Fruit fly (Drosophila melanogaster) whole organism, embryonic: ENCODE data around the gene Obp99b.
A peak's percentile ranks its signal among the peaks of the same experiment; 100 is the strongest.

Experiments
- ATbp ChIP-seq: fragments of 200-800 bp; sonication (Bioruptor generic); optimal IDR thresholded peaks from 2 replicates; lab custom pipeline; 2017; ENCODE audit warnings: missing biosample characterization, mild to moderate bottlenecking, missing genetic modification characterization, missing genetic modification reagents
- Aef1 ChIP-seq: fragments of 200-800 bp; sonication (Bioruptor generic); IDR thresholded peaks from 3 replicates; pipeline ENCODE4 v1.3.6; 2022; ENCODE audit warnings: missing biosample characterization, missing genetic modification characterization
- B-H2 ChIP-seq: fragments of 200-800 bp; sonication (Bioruptor generic); optimal IDR thresholded peaks from 2 replicates; lab custom pipeline; 2018; ENCODE audit warnings: missing biosample characterization, mild to moderate bottlenecking, missing genetic modification characterization
- CG10959 ChIP-seq: fragments of 200-800 bp; sonication (Bioruptor generic); IDR thresholded peaks from 2 replicates; pipeline ENCODE4 v1.3.6; 2022; ENCODE audit warnings: missing biosample characterization, missing genetic modification characterization
- CG11247 ChIP-seq: fragments of 200-800 bp; sonication (Bioruptor generic); IDR thresholded peaks from 2 replicates; pipeline ENCODE4 v1.3.6; 2022; ENCODE audit warnings: missing biosample characterization, missing genetic modification characterization
- CG12942 ChIP-seq: fragments of 200-800 bp; sonication (Bioruptor generic); optimal IDR thresholded peaks from 3 replicates; lab custom pipeline; 2016; ENCODE audit warnings: missing biosample characterization, missing genetic modification characterization
- CG14050 ChIP-seq: fragments of 200-800 bp; sonication (Bioruptor generic); IDR thresholded peaks from 3 replicates; pipeline ENCODE4 v1.3.6; 2022; ENCODE audit warnings: missing biosample characterization, missing genetic modification characterization
- CG14860 ChIP-seq: fragments of 200-800 bp; sonication (Bioruptor generic); IDR thresholded peaks from 3 replicates; pipeline ENCODE4 v1.3.6; 2022; ENCODE audit warnings: missing biosample characterization, missing genetic modification characterization; ENCODE audit not compliant: partially characterized antibody
- CG1603 ChIP-seq: fragments of 200-800 bp; sonication (Bioruptor generic); optimal IDR thresholded peaks from 2 replicates; lab custom pipeline; 2019; ENCODE audit warnings: missing biosample characterization, mild to moderate bottlenecking, missing genetic modification characterization, moderate library complexity
- CG17359 ChIP-seq: fragments of 200-800 bp; sonication (Bioruptor generic); optimal IDR thresholded peaks from 3 replicates; lab custom pipeline; 2018; ENCODE audit warnings: missing biosample characterization, mild to moderate bottlenecking, missing genetic modification characterization, moderate library complexity
- CG18011 ChIP-seq: fragments of 200-800 bp; sonication (Bioruptor generic); optimal IDR thresholded peaks from 2 replicates; lab custom pipeline; 2017; ENCODE audit warnings: missing biosample characterization, missing genetic modification characterization, mild to moderate bottlenecking, moderate library complexity, missing genotype
- CG18599 ChIP-seq: fragments of 200-800 bp; sonication (Bioruptor generic); optimal IDR thresholded peaks from 3 replicates; lab custom pipeline; 2017; ENCODE audit warnings: missing biosample characterization, missing genetic modification characterization, mild to moderate bottlenecking, moderate library complexity, missing genetic modification reagents
- CG2199 ChIP-seq: fragments of 200-800 bp; sonication (Bioruptor generic); IDR thresholded peaks from 3 replicates; pipeline ENCODE4 v1.3.6; 2022; ENCODE audit warnings: missing biosample characterization, missing genetic modification characterization
- CG2712 ChIP-seq: fragments of 200-800 bp; optimal IDR thresholded peaks from 3 replicates; lab custom pipeline; 2019; ENCODE audit warnings: missing biosample characterization, mild to moderate bottlenecking, missing genetic modification characterization, moderate library complexity
- CG2875 ChIP-seq: fragments of 200-800 bp; sonication (Bioruptor generic); optimal IDR thresholded peaks from 2 replicates; lab custom pipeline; 2017; ENCODE audit warnings: missing biosample characterization, mild to moderate bottlenecking, missing genetic modification characterization, missing genetic modification reagents
- CG30020 ChIP-seq: fragments of 200-800 bp; optimal IDR thresholded peaks from 2 replicates; lab custom pipeline; 2019; ENCODE audit warnings: missing biosample characterization, mild to moderate bottlenecking, missing genetic modification characterization, moderate library complexity
- CG43689 ChIP-seq: fragments of 200-800 bp; sonication (Bioruptor generic); IDR thresholded peaks from 2 replicates; pipeline ENCODE4 v1.3.6; 2022; ENCODE audit warnings: missing biosample characterization, missing genetic modification characterization
- CG4404 ChIP-seq: fragments of 200-800 bp; sonication (Bioruptor generic); IDR thresholded peaks from 2 replicates; pipeline ENCODE4 v1.3.6; 2022; ENCODE audit warnings: missing biosample characterization, missing genetic modification characterization
- CG4730 ChIP-seq: fragments of 200-800 bp; sonication (Bioruptor generic); IDR thresholded peaks from 2 replicates; pipeline ENCODE4 v1.3.6; 2022; ENCODE audit warnings: missing biosample characterization, missing genetic modification characterization
- CG8089 ChIP-seq: fragments of 200-800 bp; sonication (Bioruptor generic); optimal IDR thresholded peaks from 3 replicates; lab custom pipeline; 2016; ENCODE audit warnings: missing biosample characterization, missing genetic modification characterization
- Drgx ChIP-seq: fragments of 200-800 bp; sonication (Bioruptor generic); IDR thresholded peaks from 2 replicates; pipeline ENCODE4 v1.3.6; 2022; ENCODE audit warnings: missing biosample characterization, missing genetic modification characterization
- Elba2 ChIP-seq: fragments of 200-800 bp; sonication (Bioruptor generic); optimal IDR thresholded peaks from 3 replicates; lab custom pipeline; 2016; ENCODE audit warnings: missing biosample characterization, missing genetic modification characterization
- Ets65A ChIP-seq: fragments of 200-800 bp; sonication (Bioruptor generic); peaks from one replicate; lab custom pipeline; 2016; ENCODE audit warnings: missing biosample characterization, missing genetic modification characterization
- Hmx ChIP-seq: fragments of 200-800 bp; sonication (Bioruptor generic); optimal IDR thresholded peaks from 2 replicates; lab custom pipeline; 2016; ENCODE audit warnings: missing biosample characterization, missing genetic modification characterization
- Hr78 ChIP-seq, 2 experiments: fragments of 200-800 bp in 1 of 2; fragments of >200 bp in 1 of 2; sonication (Bioruptor generic) in 1 of 2; optimal IDR thresholded peaks; 2 replicates each; lab custom pipeline; 2017 to 2019; ENCODE audit warnings: missing biosample characterization in 2 of 2, missing genetic modification characterization in 2 of 2, mild to moderate bottlenecking in 1 of 2, moderate library complexity in 1 of 2
- Oli ChIP-seq: fragments of 200-800 bp; sonication (Bioruptor generic); optimal IDR thresholded peaks from 2 replicates; lab custom pipeline; 2018; ENCODE audit warnings: missing biosample characterization, mild to moderate bottlenecking, missing genetic modification characterization, moderate library complexity
- Pdp1 ChIP-seq, 2 experiments: fragments of 200-800 bp; sonication (Bioruptor generic); optimal IDR thresholded peaks; 3 replicates each; lab custom pipeline; 2016; ENCODE audit warnings: missing biosample characterization in 2 of 2, missing genetic modification characterization in 2 of 2, mild to moderate bottlenecking in 1 of 2, moderate library complexity in 1 of 2
- Spps ChIP-seq: fragments of 200-800 bp; sonication (Bioruptor generic); optimal IDR thresholded peaks from 2 replicates; lab custom pipeline; 2018; ENCODE audit warnings: missing biosample characterization, mild to moderate bottlenecking, missing genetic modification characterization
- Sry-β ChIP-seq: fragments of 200-800 bp; sonication (Bioruptor generic); optimal IDR thresholded peaks from 2 replicates; lab custom pipeline; 2018; ENCODE audit warnings: missing biosample characterization, mild to moderate bottlenecking, missing genetic modification characterization, moderate library complexity
- amos ChIP-seq: fragments of 200-800 bp; sonication (Bioruptor generic); IDR thresholded peaks from 2 replicates; pipeline ENCODE4 v1.3.6; 2022; ENCODE audit warnings: missing biosample characterization, missing genetic modification characterization; ENCODE audit not compliant: partially characterized antibody
- az2 ChIP-seq: fragments of 200-800 bp; sonication (Bioruptor generic); optimal IDR thresholded peaks from 3 replicates; lab custom pipeline; 2016; ENCODE audit warnings: missing biosample characterization, missing genetic modification characterization
- bcd ChIP-seq: fragments of 200-800 bp; sonication (Bioruptor generic); optimal IDR thresholded peaks from 2 replicates; lab custom pipeline; 2017; ENCODE audit warnings: missing biosample characterization, mild to moderate bottlenecking, missing genetic modification characterization
- bowl ChIP-seq: fragments of 200-800 bp; sonication (Bioruptor generic); IDR thresholded peaks from 2 replicates; pipeline ENCODE4 v1.3.6; 2022; ENCODE audit warnings: missing biosample characterization, missing genetic modification characterization
- br ChIP-seq: fragments of >200 bp; optimal IDR thresholded peaks from 2 replicates; lab custom pipeline; 2017
- danr ChIP-seq: fragments of 200-800 bp; sonication (Bioruptor generic); IDR thresholded peaks from 2 replicates; pipeline ENCODE4 v1.3.6; 2022; ENCODE audit warnings: missing biosample characterization, missing genetic modification characterization
- emc ChIP-seq: fragments of 200-800 bp; sonication (Bioruptor generic); optimal IDR thresholded peaks from 2 replicates; lab custom pipeline; 2016; ENCODE audit warnings: missing biosample characterization, missing genetic modification characterization
- exex ChIP-seq: fragments of 200-800 bp; sonication (Bioruptor generic); optimal IDR thresholded peaks from 4 replicates; lab custom pipeline; 2018; ENCODE audit warnings: missing biosample characterization, mild to moderate bottlenecking, missing genetic modification characterization, moderate library complexity
- ken ChIP-seq: fragments of 200-800 bp; sonication (Bioruptor generic); IDR thresholded peaks from 3 replicates; pipeline ENCODE4 v1.3.6; 2022; ENCODE audit warnings: missing biosample characterization, missing genetic modification characterization
- lbe ChIP-seq: fragments of 200-800 bp; sonication (Bioruptor generic); optimal IDR thresholded peaks from 2 replicates; lab custom pipeline; 2016; ENCODE audit warnings: missing biosample characterization, mild to moderate bottlenecking, missing genetic modification characterization
- lola ChIP-seq, 3 experiments: fragments of >200 bp in 2 of 3; fragments of 200-800 bp in 1 of 3; sonication (Bioruptor generic) in 1 of 3; optimal IDR thresholded peaks; 2 replicates each; lab custom pipeline; 2017 to 2019; ENCODE audit warnings: missing biosample characterization in 3 of 3, missing genetic modification characterization in 3 of 3, mild to moderate bottlenecking in 1 of 3, moderate library complexity in 1 of 3
- maf-S ChIP-seq: fragments of 200-800 bp; sonication (Bioruptor generic); optimal IDR thresholded peaks from 2 replicates; lab custom pipeline; 2016; ENCODE audit warnings: missing biosample characterization, missing genetic modification characterization
- mld ChIP-seq: fragments of 200-800 bp; sonication (Bioruptor generic); IDR thresholded peaks from 3 replicates; pipeline ENCODE4 v1.3.6; 2022; ENCODE audit warnings: missing biosample characterization, missing genetic modification characterization; ENCODE audit not compliant: partially characterized antibody
- nmo ChIP-seq: fragments of 200-800 bp; sonication (Bioruptor generic); optimal IDR thresholded peaks from 2 replicates; lab custom pipeline; 2018; ENCODE audit warnings: missing biosample characterization, mild to moderate bottlenecking, missing genetic modification characterization, moderate library complexity
- p53 ChIP-seq: fragments of 200-800 bp; sonication (Bioruptor generic); optimal IDR thresholded peaks from 2 replicates; lab custom pipeline; 2016; ENCODE audit warnings: missing biosample characterization, missing genetic modification characterization
- row ChIP-seq: fragments of 200-800 bp; sonication (Bioruptor generic); IDR thresholded peaks from 3 replicates; pipeline ENCODE4 v1.3.6; 2022; ENCODE audit warnings: missing biosample characterization, missing genetic modification characterization
- sens ChIP-seq: fragments of 200-800 bp; sonication (Bioruptor generic); peaks from one replicate; lab custom pipeline; 2016; ENCODE audit warnings: missing biosample characterization, missing genetic modification characterization
- slp2 ChIP-seq: fragments of 200-800 bp; sonication (Bioruptor generic); optimal IDR thresholded peaks from 2 replicates; lab custom pipeline; 2016; ENCODE audit warnings: missing biosample characterization, missing genetic modification characterization
- tap ChIP-seq: fragments of 200-800 bp; optimal IDR thresholded peaks from 3 replicates; lab custom pipeline; 2019; ENCODE audit warnings: missing biosample characterization, mild to moderate bottlenecking, missing genetic modification characterization, moderate library complexity
- tna ChIP-seq: fragments of 200-800 bp; sonication (Bioruptor generic); IDR thresholded peaks from 2 replicates; pipeline ENCODE4 v1.3.6; 2022; ENCODE audit warnings: missing biosample characterization, missing genetic modification characterization; ENCODE audit not compliant: partially characterized antibody
- trh ChIP-seq: fragments of 200-800 bp; sonication (Bioruptor generic); optimal IDR thresholded peaks from 2 replicates; lab custom pipeline; 2016; ENCODE audit warnings: missing biosample characterization, missing genetic modification characterization
- unpg ChIP-seq: fragments of 200-800 bp; sonication (Bioruptor generic); optimal IDR thresholded peaks from 3 replicates; lab custom pipeline; 2018; ENCODE audit warnings: missing biosample characterization, mild to moderate bottlenecking, missing genetic modification characterization, moderate library complexity
- zfh2 ChIP-seq: fragments of 200-800 bp; sonication (Bioruptor generic); optimal IDR thresholded peaks from 2 replicates; lab custom pipeline; 2016; ENCODE audit warnings: missing biosample characterization, missing genetic modification characterization

Gene Obp99b

DNA sequence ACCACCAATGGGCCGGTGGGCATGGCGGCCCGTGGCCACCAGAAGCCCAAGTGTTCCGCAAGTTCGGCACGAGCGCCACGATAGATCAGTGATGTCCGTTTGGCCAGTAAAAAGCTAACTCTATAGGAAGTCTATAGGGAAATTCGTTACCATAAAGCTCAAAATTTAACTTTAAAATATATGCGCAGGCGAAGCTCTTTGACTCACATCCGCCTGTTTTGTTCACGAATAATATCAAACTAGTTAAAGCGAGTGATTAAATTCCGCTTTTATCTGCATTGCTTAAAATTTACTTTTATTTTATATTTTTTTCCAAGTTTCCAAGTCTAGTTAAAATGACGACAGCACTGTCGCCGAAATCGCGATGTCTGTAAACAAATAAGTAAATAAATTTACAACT, 41.0 kb upstream of the Obp99b start (continued):
- no peak for TF ChIP-seq Hr78 (GFP tag; optimal IDR thresholded peaks at IDR 0.05; lab: Kevin White, UChicago)
- no peak for TF ChIP-seq slp2
- no peak for TF ChIP-seq Ets65A (GFP tag; lab: Kevin White, UChicago)
- peak; percentile 44 for TF ChIP-seq sens (GFP tag; lab: Kevin White, UChicago)
- TF ChIP-seq CG11247 (GFP tag; lab: Robert Waterston, UW), result no peak
- no peak for TF ChIP-seq lola (GFP tag; optimal IDR thresholded peaks at IDR 0.05; lab: Kevin White, UChicago)
- TF ChIP-seq trh, result no peak
- TF ChIP-seq CG4404 (GFP tag; lab: Robert Waterston, UW), result no peak
- TF ChIP-seq CG2712 (tag; lab: Kevin White, UChicago), result no peak
- TF ChIP-seq unpg (GFP tag; lab: Kevin White, UChicago), result peak; percentile 3
- no peak for TF ChIP-seq CG4730
- no peak for TF ChIP-seq mld (GFP tag; lab: Robert Waterston, UW)
- TF ChIP-seq exex (tag; lab: Kevin White, UChicago), result no peak
- no peak for TF ChIP-seq br (lab: Kevin White, UChicago)
- peak; percentile 29; the same call in 1 of the 3 replicates for TF ChIP-seq row (GFP tag; lab: Robert Waterston, UW)
- TF ChIP-seq CG14860 (GFP tag; lab: Robert Waterston, UW), result no peak
- TF ChIP-seq zfh2 (GFP tag; lab: Kevin White, UChicago), result no peak
- TF ChIP-seq Sry-β (GFP tag; lab: Kevin White, UChicago), result peak; percentile 44
- TF ChIP-seq CG18011 (GFP tag; lab: Kevin White, UChicago), result no peak
- TF ChIP-seq amos (GFP tag; lab: Robert Waterston, UW), result no peak
- TF ChIP-seq Aef1, result no peak
- TF ChIP-seq lbe (GFP tag; lab: Kevin White, UChicago), result no peak
- no peak for TF ChIP-seq CG30020 (tag; lab: Kevin White, UChicago)
- TF ChIP-seq danr (GFP tag; lab: Robert Waterston, UW), result no peak
- TF ChIP-seq nmo (GFP tag; lab: Kevin White, UChicago), result no peak
- TF ChIP-seq B-H2 (GFP tag; lab: Kevin White, UChicago), result no peak
- peak; percentile 25; the same call in 1 of the 2 replicates for TF ChIP-seq Drgx (GFP tag; lab: Robert Waterston, UW)
- TF ChIP-seq Elba2, result no peak
- no peak for TF ChIP-seq emc (GFP tag; lab: Kevin White, UChicago)
- no peak for TF ChIP-seq CG14050 (GFP tag; lab: Robert Waterston, UW)
- no peak for TF ChIP-seq CG2875 (GFP tag; lab: Kevin White, UChicago)
- TF ChIP-seq bowl (GFP tag; lab: Robert Waterston, UW), result no peak
- TF ChIP-seq CG2199 (GFP tag; lab: Robert Waterston, UW), result no peak
- TF ChIP-seq Oli, result peak; percentile 21
- no peak for TF ChIP-seq CG10959 (GFP tag; lab: Robert Waterston, UW)
- TF ChIP-seq Hmx (GFP tag; lab: Kevin White, UChicago), result no peak
- TF ChIP-seq tap (tag; lab: Kevin White, UChicago), result no peak
- TF ChIP-seq, all 482 proteins: peak for 11

- TF ChIP-seq ATbp (peak; percentile 80), Pdp1 (GFP tag; optimal IDR thresholded peaks at IDR 0.05; lab: Kevin White, UChicago) (peak in 1 of 2 experiments; percentile 2), bcd (GFP tag; lab: Kevin White, UChicago) (peak; percentile 23), CG12942 (peak; percentile 14), CG1603 (peak; percentile 59), p53 (GFP tag; lab: Kevin White, UChicago) (no peak), az2 (GFP tag; lab: Kevin White, UChicago) (no peak), CG8089 (GFP tag; lab: Kevin White, UChicago) (peak; percentile 19), CG17359 (peak; percentile 35), ken (GFP tag; lab: Robert Waterston, UW) (0 out of 3 replicates have a peak, but pooled peaks have one; percentile 40), maf-S (no peak), CG18599 (peak; percentile 27), Spps (tag; lab: Kevin White, UChicago) (no peak), CG43689 (GFP tag; lab: Robert Waterston, UW) (no peak), tna (GFP tag; lab: Robert Waterston, UW) (no peak), zfh2 (GFP tag; lab: Kevin White, UChicago) (no peak)
Observed at dm6 chr3R:29757226-29757625, 40.5 kb upstream of the Obp99b start.
